Fruit fly (Drosophila melanogaster) whole organism, embryonic: ENCODE data around the gene SrpRbeta.

ENCODE experiments used
- Bdp1 ChIP-seq: fragments of 200-800 bp; sonication (Bioruptor generic); optimal IDR thresholded peaks from 3 replicates; lab custom pipeline; 2016; ENCODE audit warnings: missing biosample characterization, missing genetic modification characterization
- CG10209 ChIP-seq: fragments of 200-800 bp; sonication (Bioruptor generic); optimal IDR thresholded peaks from 3 replicates; lab custom pipeline; 2017; ENCODE audit warnings: missing biosample characterization, mild to moderate bottlenecking, missing genetic modification characterization, missing genetic modification reagents
- CG11085 ChIP-seq: fragments of 200-800 bp; sonication (Bioruptor generic); IDR thresholded peaks from 2 replicates; pipeline ENCODE4 v1.3.6; 2022; ENCODE audit warnings: missing biosample characterization, missing genetic modification characterization
- CG12155 ChIP-seq: fragments of 200-800 bp; sonication (Bioruptor generic); optimal IDR thresholded peaks from 3 replicates; lab custom pipeline; 2016; ENCODE audit warnings: missing biosample characterization, missing genetic modification characterization
- CG14965 ChIP-seq: fragments of 200-800 bp; sonication (Bioruptor generic); optimal IDR thresholded peaks from 2 replicates; lab custom pipeline; 2016; ENCODE audit warnings: missing biosample characterization, missing genetic modification characterization, borderline replicate concordance
- CG15479 ChIP-seq: fragments of 200-800 bp; sonication (Bioruptor generic); optimal IDR thresholded peaks from 3 replicates; lab custom pipeline; 2019; ENCODE audit warnings: missing biosample characterization, mild to moderate bottlenecking, missing genetic modification characterization, moderate library complexity
- CG1647 ChIP-seq: fragments of 200-800 bp; sonication (Bioruptor generic); optimal IDR thresholded peaks from 3 replicates; lab custom pipeline; 2016; ENCODE audit warnings: missing biosample characterization, missing genetic modification characterization
- CG18599 ChIP-seq: fragments of 200-800 bp; sonication (Bioruptor generic); optimal IDR thresholded peaks from 3 replicates; lab custom pipeline; 2017; ENCODE audit warnings: missing biosample characterization, missing genetic modification characterization, mild to moderate bottlenecking, moderate library complexity, missing genetic modification reagents
- CG2875 ChIP-seq: fragments of 200-800 bp; sonication (Bioruptor generic); optimal IDR thresholded peaks from 2 replicates; lab custom pipeline; 2017; ENCODE audit warnings: missing biosample characterization, mild to moderate bottlenecking, missing genetic modification characterization, missing genetic modification reagents
- CG31388 ChIP-seq: fragments of 200-800 bp; sonication (Bioruptor generic); optimal IDR thresholded peaks from 2 replicates; lab custom pipeline; 2016; ENCODE audit warnings: missing biosample characterization, missing genetic modification characterization
- CG5953 ChIP-seq: fragments of 200-800 bp; sonication (Bioruptor generic); IDR thresholded peaks from 2 replicates; pipeline ENCODE4 v1.3.6; 2022; ENCODE audit warnings: missing biosample characterization, missing genetic modification characterization
- CG6683 ChIP-seq: fragments of 200-800 bp; sonication (Bioruptor generic); optimal IDR thresholded peaks from 2 replicates; lab custom pipeline; 2017; ENCODE audit warnings: missing biosample characterization, mild to moderate bottlenecking, missing genetic modification characterization, missing genetic modification reagents
- CG6813 ChIP-seq: fragments of 200-800 bp; sonication (Bioruptor generic); optimal IDR thresholded peaks from 2 replicates; lab custom pipeline; 2017; ENCODE audit warnings: missing biosample characterization, missing genetic modification characterization, mild to moderate bottlenecking, moderate library complexity, missing genetic modification reagents
- CG7987 ChIP-seq: fragments of 200-800 bp; sonication (Bioruptor generic); optimal IDR thresholded peaks from 2 replicates; lab custom pipeline; 2018; ENCODE audit warnings: missing biosample characterization, mild to moderate bottlenecking, missing genetic modification characterization, moderate library complexity
- CG8944 ChIP-seq: fragments of 200-800 bp; sonication (Bioruptor generic); optimal IDR thresholded peaks from 3 replicates; lab custom pipeline; 2016; ENCODE audit warnings: missing biosample characterization, missing genetic modification characterization
- D19B ChIP-seq: fragments of 200-800 bp; sonication (Bioruptor generic); optimal IDR thresholded peaks from 2 replicates; lab custom pipeline; 2017; ENCODE audit warnings: missing biosample characterization, mild to moderate bottlenecking, missing genetic modification characterization
- Dad ChIP-seq: fragments of 200-800 bp; sonication (Bioruptor generic); optimal IDR thresholded peaks from 3 replicates; lab custom pipeline; 2016; ENCODE audit warnings: missing biosample characterization, missing genetic modification characterization
- ERR ChIP-seq: fragments of 200-800 bp; sonication (Bioruptor generic); optimal IDR thresholded peaks from 2 replicates; lab custom pipeline; 2016; ENCODE audit warnings: missing biosample characterization, missing genetic modification characterization
- Ets97D ChIP-seq: fragments of 200-800 bp; sonication (Bioruptor generic); optimal IDR thresholded peaks from 3 replicates; lab custom pipeline; 2016; ENCODE audit warnings: missing biosample characterization, missing genetic modification characterization
- HmgD ChIP-seq: fragments of 200-800 bp; sonication (Bioruptor generic); optimal IDR thresholded peaks from 3 replicates; lab custom pipeline; 2016; ENCODE audit warnings: missing biosample characterization, missing genetic modification characterization
- Hr51 ChIP-seq, 2 experiments: fragments of 200-800 bp; sonication (Bioruptor generic); optimal IDR thresholded peaks; 2 replicates in 1 of 2; 3 replicates in 1 of 2; lab custom pipeline; 2016 to 2018; ENCODE audit warnings: missing biosample characterization in 2 of 2, missing genetic modification characterization in 2 of 2, mild to moderate bottlenecking in 1 of 2, moderate library complexity in 1 of 2
- Kr ChIP-seq: fragments of 200-800 bp; sonication (Bioruptor generic); optimal IDR thresholded peaks from 2 replicates; lab custom pipeline; 2017; ENCODE audit warnings: missing biosample characterization, mild to moderate bottlenecking, missing genetic modification characterization
- Neu2 ChIP-seq: fragments of 200-800 bp; sonication (Bioruptor generic); optimal IDR thresholded peaks from 3 replicates; lab custom pipeline; 2016; ENCODE audit warnings: missing biosample characterization, missing genetic modification characterization, borderline replicate concordance
- Nf-YC ChIP-seq: fragments of 200-800 bp; optimal IDR thresholded peaks from 3 replicates; lab custom pipeline; 2019; ENCODE audit warnings: missing biosample characterization, mild to moderate bottlenecking, missing genetic modification characterization, moderate library complexity
- NfI ChIP-seq: fragments of 200-800 bp; sonication (Bioruptor generic); optimal IDR thresholded peaks from 3 replicates; lab custom pipeline; 2018; ENCODE audit warnings: missing biosample characterization, mild to moderate bottlenecking, missing genetic modification characterization, moderate library complexity
- Sox100B ChIP-seq: fragments of 200-800 bp; sonication (Bioruptor generic); optimal IDR thresholded peaks from 3 replicates; lab custom pipeline; 2018; ENCODE audit warnings: missing biosample characterization, mild to moderate bottlenecking, missing genetic modification characterization
- TFAM ChIP-seq: fragments of 200-800 bp; sonication (Bioruptor generic); optimal IDR thresholded peaks from 2 replicates; lab custom pipeline; 2017; ENCODE audit warnings: missing biosample characterization, missing genetic modification characterization, inconsistent platforms
- Usf ChIP-seq: fragments of 200-800 bp; sonication (Bioruptor generic); optimal IDR thresholded peaks from 2 replicates; lab custom pipeline; 2017; ENCODE audit warnings: missing genotype, missing biosample characterization, missing genetic modification characterization
- amos ChIP-seq: fragments of 200-800 bp; sonication (Bioruptor generic); IDR thresholded peaks from 2 replicates; pipeline ENCODE4 v1.3.6; 2022; ENCODE audit warnings: missing biosample characterization, missing genetic modification characterization; ENCODE audit not compliant: partially characterized antibody
- az2 ChIP-seq: fragments of 200-800 bp; sonication (Bioruptor generic); optimal IDR thresholded peaks from 3 replicates; lab custom pipeline; 2016; ENCODE audit warnings: missing biosample characterization, missing genetic modification characterization
- caup ChIP-seq: fragments of 200-800 bp; sonication (Bioruptor generic); optimal IDR thresholded peaks from 3 replicates; lab custom pipeline; 2017; ENCODE audit warnings: missing biosample characterization, mild to moderate bottlenecking, missing genetic modification characterization, moderate library complexity; ENCODE audit not compliant: severe bottlenecking
- chif ChIP-seq, 2 experiments: fragments of 200-800 bp; sonication (Bioruptor generic); optimal IDR thresholded peaks; 3 replicates each; lab custom pipeline; 2016; ENCODE audit warnings: missing biosample characterization in 2 of 2, missing genetic modification characterization in 2 of 2
- dm ChIP-seq: fragments of 200-800 bp; sonication (Bioruptor generic); optimal IDR thresholded peaks from 3 replicates; lab custom pipeline; 2016; ENCODE audit warnings: missing biosample characterization, missing genetic modification characterization
- dmrt99B ChIP-seq: fragments of 200-800 bp; sonication (Bioruptor generic); optimal IDR thresholded peaks from 2 replicates; lab custom pipeline; 2018; ENCODE audit warnings: missing biosample characterization, mild to moderate bottlenecking, missing genetic modification characterization, moderate library complexity
- dpn ChIP-seq, 2 experiments: fragments of 200-800 bp; sonication (Bioruptor generic); optimal IDR thresholded peaks; 3 replicates each; lab custom pipeline; 2016; ENCODE audit warnings: missing biosample characterization in 2 of 2, missing genetic modification characterization in 2 of 2
- eyg ChIP-seq: fragments of 200-800 bp; sonication (Bioruptor generic); optimal IDR thresholded peaks from 3 replicates; lab custom pipeline; 2016; ENCODE audit warnings: missing biosample characterization, missing genetic modification characterization
- fu2 ChIP-seq: fragments of 200-800 bp; sonication (Bioruptor generic); optimal IDR thresholded peaks from 2 replicates; lab custom pipeline; 2016; ENCODE audit warnings: missing biosample characterization, missing genetic modification characterization
- hth ChIP-seq: fragments of >200 bp; optimal IDR thresholded peaks from 2 replicates; lab custom pipeline; 2017; ENCODE audit warnings: inconsistent platforms
- kah ChIP-seq: fragments of 200-800 bp; sonication (Bioruptor generic); optimal IDR thresholded peaks from 2 replicates; lab custom pipeline; 2018; ENCODE audit warnings: missing biosample characterization, mild to moderate bottlenecking, missing genetic modification characterization
- lbe ChIP-seq: fragments of 200-800 bp; sonication (Bioruptor generic); optimal IDR thresholded peaks from 2 replicates; lab custom pipeline; 2016; ENCODE audit warnings: missing biosample characterization, mild to moderate bottlenecking, missing genetic modification characterization
- nerfin-1 ChIP-seq: fragments of 200-800 bp; sonication (Bioruptor generic); optimal IDR thresholded peaks from 3 replicates; lab custom pipeline; 2019; ENCODE audit warnings: missing biosample characterization, mild to moderate bottlenecking, missing genetic modification characterization, moderate library complexity
- p53 ChIP-seq: fragments of 200-800 bp; sonication (Bioruptor generic); optimal IDR thresholded peaks from 2 replicates; lab custom pipeline; 2016; ENCODE audit warnings: missing biosample characterization, missing genetic modification characterization
- rib ChIP-seq: fragments of 200-800 bp; sonication (Bioruptor generic); IDR thresholded peaks from 2 replicates; pipeline ENCODE4 v1.3.6; 2022; ENCODE audit warnings: missing biosample characterization, missing genetic modification characterization
- sd ChIP-seq: fragments of 200-800 bp; sonication (Bioruptor generic); optimal IDR thresholded peaks from 3 replicates; lab custom pipeline; 2018; ENCODE audit warnings: missing biosample characterization, mild to moderate bottlenecking, missing genetic modification characterization, moderate library complexity
- sisA ChIP-seq: fragments of 200-800 bp; sonication (Bioruptor generic); IDR thresholded peaks from 2 replicates; pipeline ENCODE4 v1.3.6; 2022; ENCODE audit warnings: missing biosample characterization, missing genetic modification characterization
- sob ChIP-seq: fragments of 200-800 bp; sonication (Bioruptor generic); IDR thresholded peaks from 2 replicates; pipeline ENCODE4 v1.3.6; 2022; ENCODE audit warnings: missing biosample characterization, missing genetic modification characterization
- tio ChIP-seq: fragments of 200-800 bp; sonication (Bioruptor generic); optimal IDR thresholded peaks from 2 replicates; lab custom pipeline; 2017; ENCODE audit warnings: missing biosample characterization, missing genetic modification characterization, inconsistent platforms
- unpg ChIP-seq: fragments of 200-800 bp; sonication (Bioruptor generic); optimal IDR thresholded peaks from 3 replicates; lab custom pipeline; 2018; ENCODE audit warnings: missing biosample characterization, mild to moderate bottlenecking, missing genetic modification characterization, moderate library complexity
- wdn ChIP-seq: fragments of 200-800 bp; sonication (Bioruptor generic); IDR thresholded peaks from 2 replicates; pipeline ENCODE4 v1.3.6; 2022; ENCODE audit warnings: missing biosample characterization, missing genetic modification characterization

SrpRbeta gene

dm6 chr3L:8700643-8701208 is 19.3 kb downstream of the SrpRbeta start (continued):
- TF ChIP-seq lbe (GFP tag; lab: Kevin White, UChicago) (no peak), sd (tag; lab: Kevin White, UChicago) (peak; percentile 55), amos (GFP tag; lab: Robert Waterston, UW) (no peak), chif (GFP tag; optimal IDR thresholded peaks at IDR 0.05; lab: Kevin White, UChicago) (peak; percentile 70 to 71), CG7987 (GFP tag; lab: Kevin White, UChicago) (no peak), CG2875 (GFP tag; lab: Kevin White, UChicago) (peak; percentile 61), p53 (peak; percentile 61), fu2 (GFP tag; lab: Kevin White, UChicago) (peak; percentile 85), CG18599 (peak; percentile 90), tio (GFP tag; lab: Kevin White, UChicago) (peak; percentile 63), rib (GFP tag; lab: Robert Waterston, UW) (no peak), Bdp1 (peak; percentile 65), TFAM (no peak), Sox100B (GFP tag; lab: Kevin White, UChicago) (peak; percentile 71), Kr (GFP tag; lab: Kevin White, UChicago) (no peak), CG14965 (peak; percentile 34), NfI (GFP tag; lab: Kevin White, UChicago) (peak; percentile 64), CG31388 (GFP tag; lab: Kevin White, UChicago) (peak; percentile 13), wdn (GFP tag; lab: Robert Waterston, UW) (peak; percentile 54; the same call in 1 of the 2 replicates), CG1647 (peak; percentile 40), CG12155 (GFP tag; lab: Kevin White, UChicago) (peak; percentile 80), eyg (GFP tag; lab: Kevin White, UChicago) (peak; percentile 73), CG8944 (GFP tag; lab: Kevin White, UChicago) (peak; percentile 57), Dad (GFP tag; lab: Kevin White, UChicago) (peak; percentile 30), Hr51 (GFP tag; optimal IDR thresholded peaks at IDR 0.05; lab: Kevin White, UChicago) (peak; percentile 73 to 89), CG15479 (GFP tag; lab: Kevin White, UChicago) (no peak), ERR (GFP tag; lab: Kevin White, UChicago) (peak; percentile 61), D19B (GFP tag; lab: Kevin White, UChicago) (peak; percentile 60), dm (GFP tag; lab: Kevin White, UChicago) (peak; percentile 44), dpn (GFP tag; optimal IDR thresholded peaks at IDR 0.05; lab: Kevin White, UChicago) (peak; percentile 83 to 86), Ets97D (GFP tag; lab: Kevin White, UChicago) (peak; percentile 49), hth (lab: Kevin White, UChicago) (no peak), Neu2 (GFP tag; lab: Kevin White, UChicago) (no peak), Usf (GFP tag; lab: Kevin White, UChicago) (peak; percentile 59), dmrt99B (tag; lab: Kevin White, UChicago) (peak; percentile 88), CG6683 (GFP tag; lab: Kevin White, UChicago) (peak; percentile 55), sob (GFP tag; lab: Robert Waterston, UW) (no peak; the same call in none of the 2 replicates), sisA (GFP tag; lab: Robert Waterston, UW) (peak; percentile 74), CG11085 (GFP tag; lab: Robert Waterston, UW) (peak; percentile 47; the same call in 1 of the 2 replicates), unpg (GFP tag; lab: Kevin White, UChicago) (peak; percentile 83), HmgD (peak; percentile 4), CG6813 (GFP tag; lab: Kevin White, UChicago) (peak; percentile 57), CG5953 (GFP tag; lab: Robert Waterston, UW) (peak; percentile 55; the same call in 1 of the 2 replicates), az2 (GFP tag; lab: Kevin White, UChicago) (peak; percentile 81), Nf-YC (peak; percentile 58), nerfin-1 (peak; percentile 36), CG10209 (GFP tag; lab: Kevin White, UChicago) (peak; percentile 83), kah (GFP tag; lab: Kevin White, UChicago) (no peak), caup (GFP tag; lab: Kevin White, UChicago) (peak; percentile 75)
